Fruit fly (Drosophila melanogaster) whole organism, embryonic: ENCODE measurements around the gene Prat.

Experiments used
- Abd-B ChIP-seq: fragments of 200-800 bp; sonication (Bioruptor generic); optimal IDR thresholded peaks from 2 replicates; lab custom pipeline; 2018; ENCODE audit warnings: missing biosample characterization, mild to moderate bottlenecking, missing genetic modification characterization, moderate library complexity
- Awh ChIP-seq: fragments of 200-800 bp; sonication (Bioruptor generic); IDR thresholded peaks from 2 replicates; pipeline ENCODE4, ENCODE4 v1.3.6; 2022; ENCODE audit warnings: missing biosample characterization, missing genetic modification characterization
- CG10209 ChIP-seq: fragments of 200-800 bp; sonication (Bioruptor generic); optimal IDR thresholded peaks from 3 replicates; lab custom pipeline; 2017; ENCODE audit warnings: missing biosample characterization, mild to moderate bottlenecking, missing genetic modification characterization, missing genetic modification reagents
- CG10274 ChIP-seq: fragments of 200-800 bp; sonication (Bioruptor generic); optimal IDR thresholded peaks from 3 replicates; lab custom pipeline; 2017; ENCODE audit warnings: missing biosample characterization, mild to moderate bottlenecking, missing genetic modification characterization
- CG13287 ChIP-seq: fragments of 200-800 bp; sonication (Bioruptor generic); IDR thresholded peaks from 2 replicates; pipeline ENCODE4 v1.3.6; 2022; ENCODE audit warnings: missing biosample characterization, missing genetic modification characterization; ENCODE audit not compliant: partially characterized antibody
- CG16779 ChIP-seq: fragments of 200-800 bp; sonication (Bioruptor generic); IDR thresholded peaks from 2 replicates; pipeline ENCODE4 v1.3.6; 2022; ENCODE audit warnings: missing biosample characterization, missing genetic modification characterization
- CG16815 ChIP-seq: fragments of 200-800 bp; sonication (Bioruptor generic); optimal IDR thresholded peaks from 3 replicates; lab custom pipeline; 2017; ENCODE audit warnings: missing biosample characterization, mild to moderate bottlenecking, missing genetic modification characterization
- CG17328 ChIP-seq: fragments of 200-800 bp; sonication (Bioruptor generic); IDR thresholded peaks from 2 replicates; pipeline ENCODE4 v1.3.6; 2022; ENCODE audit warnings: missing biosample characterization, missing genetic modification characterization
- CG17359 ChIP-seq: fragments of 200-800 bp; sonication (Bioruptor generic); optimal IDR thresholded peaks from 3 replicates; lab custom pipeline; 2018; ENCODE audit warnings: missing biosample characterization, mild to moderate bottlenecking, missing genetic modification characterization, moderate library complexity
- CG2889 ChIP-seq: fragments of 200-800 bp; sonication (Bioruptor generic); IDR thresholded peaks from 3 replicates; pipeline ENCODE4 v1.3.6; 2022; ENCODE audit warnings: missing biosample characterization, missing genetic modification characterization
- CG31365 ChIP-seq: fragments of 200-800 bp; sonication (Bioruptor generic); optimal IDR thresholded peaks from 2 replicates; lab custom pipeline; 2018; ENCODE audit warnings: missing biosample characterization, mild to moderate bottlenecking, missing genetic modification characterization
- CG33213 ChIP-seq: fragments of 200-800 bp; sonication (Bioruptor generic); optimal IDR thresholded peaks from 3 replicates; lab custom pipeline; 2016; ENCODE audit warnings: missing biosample characterization, missing genetic modification characterization
- CG3407 ChIP-seq: fragments of 200-800 bp; sonication (Bioruptor generic); optimal IDR thresholded peaks from 2 replicates; lab custom pipeline; 2018; ENCODE audit warnings: missing biosample characterization, mild to moderate bottlenecking, missing genetic modification characterization
- CG4617 ChIP-seq: fragments of 200-800 bp; sonication (Bioruptor generic); optimal IDR thresholded peaks from 3 replicates; lab custom pipeline; 2016; ENCODE audit warnings: missing biosample characterization, missing genetic modification characterization, borderline replicate concordance
- CG4854 ChIP-seq: fragments of 200-800 bp; sonication (Bioruptor generic); optimal IDR thresholded peaks from 2 replicates; lab custom pipeline; 2016; ENCODE audit warnings: missing biosample characterization, missing genetic modification characterization, inconsistent platforms
- CG6254 ChIP-seq: fragments of 200-800 bp; sonication (Bioruptor generic); optimal IDR thresholded peaks from 3 replicates; lab custom pipeline; 2017; ENCODE audit warnings: mild to moderate bottlenecking, missing biosample characterization, missing genetic modification reagents, missing genetic modification characterization
- CG6683 ChIP-seq: fragments of 200-800 bp; sonication (Bioruptor generic); optimal IDR thresholded peaks from 2 replicates; lab custom pipeline; 2017; ENCODE audit warnings: missing biosample characterization, mild to moderate bottlenecking, missing genetic modification characterization, missing genetic modification reagents
- CG6813 ChIP-seq: fragments of 200-800 bp; sonication (Bioruptor generic); optimal IDR thresholded peaks from 2 replicates; lab custom pipeline; 2017; ENCODE audit warnings: missing biosample characterization, missing genetic modification characterization, mild to moderate bottlenecking, moderate library complexity, missing genetic modification reagents
- CG6854 ChIP-seq: fragments of 200-800 bp; sonication (Bioruptor generic); optimal IDR thresholded peaks from 3 replicates; lab custom pipeline; 2017; ENCODE audit warnings: missing biosample characterization, mild to moderate bottlenecking, missing genetic modification characterization
- CG8290 ChIP-seq, 3 experiments: fragments of 200-800 bp; sonication (Bioruptor generic); optimal IDR thresholded peaks; 2 replicates each; lab custom pipeline; 2016 to 2019; ENCODE audit warnings: missing biosample characterization in 3 of 3, missing genetic modification characterization in 3 of 3, mild to moderate bottlenecking in 2 of 3, moderate library complexity in 1 of 3
- CoRest ChIP-seq: fragments of 200-800 bp; sonication (Bioruptor generic); optimal IDR thresholded peaks from 3 replicates; lab custom pipeline; 2018; ENCODE audit warnings: missing biosample characterization, mild to moderate bottlenecking, missing genetic modification characterization, moderate library complexity
- Dref ChIP-seq: fragments of 200-800 bp; sonication (Bioruptor generic); IDR thresholded peaks from 2 replicates; pipeline ENCODE4 v1.3.6; 2022; ENCODE audit warnings: missing biosample characterization, missing genetic modification characterization
- Ets65A ChIP-seq: fragments of 200-800 bp; sonication (Bioruptor generic); peaks from one replicate; lab custom pipeline; 2016; ENCODE audit warnings: missing biosample characterization, missing genetic modification characterization
- Fer3 ChIP-seq: fragments of 200-800 bp; sonication (Bioruptor generic); optimal IDR thresholded peaks from 2 replicates; lab custom pipeline; 2018; ENCODE audit warnings: missing biosample characterization, mild to moderate bottlenecking, missing genetic modification characterization, moderate library complexity
- HHEX ChIP-seq: fragments of 200-800 bp; sonication (Bioruptor generic); optimal IDR thresholded peaks from 3 replicates; lab custom pipeline; 2017; ENCODE audit warnings: missing biosample characterization, mild to moderate bottlenecking, missing genetic modification characterization, missing genetic modification reagents
- HmgZ ChIP-seq: fragments of 200-800 bp; sonication (Bioruptor generic); optimal IDR thresholded peaks from 2 replicates; lab custom pipeline; 2018; ENCODE audit warnings: missing biosample characterization, mild to moderate bottlenecking, missing genetic modification characterization
- Hmr ChIP-seq: fragments of 200-800 bp; sonication (Bioruptor generic); optimal IDR thresholded peaks from 3 replicates; lab custom pipeline; 2017; ENCODE audit warnings: mild to moderate bottlenecking, missing biosample characterization, missing genetic modification reagents, missing genetic modification characterization
- Lpt ChIP-seq: fragments of >200 bp; optimal IDR thresholded peaks from 2 replicates; lab custom pipeline; 2018; ENCODE audit warnings: missing biosample characterization, missing genetic modification characterization
- Poxn ChIP-seq: fragments of 200-800 bp; sonication (Bioruptor generic); IDR thresholded peaks from 2 replicates; pipeline ENCODE4 v1.3.6; 2022; ENCODE audit warnings: missing biosample characterization, missing genetic modification characterization
- Ptx1 ChIP-seq: fragments of 200-800 bp; sonication (Bioruptor generic); IDR thresholded peaks from 2 replicates; pipeline ENCODE4 v1.3.6; 2022; ENCODE audit warnings: missing biosample characterization, missing genetic modification characterization
- Rfx ChIP-seq: fragments of 200-800 bp; sonication (Bioruptor generic); IDR thresholded peaks from 2 replicates; pipeline ENCODE4 v1.3.6; 2022; ENCODE audit warnings: missing biosample characterization, missing genetic modification characterization
- bab2 ChIP-seq: fragments of 200-800 bp; sonication (Bioruptor generic); optimal IDR thresholded peaks from 2 replicates; lab custom pipeline; 2016; ENCODE audit warnings: missing biosample characterization, missing genetic modification characterization
- caup ChIP-seq: fragments of 200-800 bp; sonication (Bioruptor generic); optimal IDR thresholded peaks from 3 replicates; lab custom pipeline; 2017; ENCODE audit warnings: missing biosample characterization, mild to moderate bottlenecking, missing genetic modification characterization, moderate library complexity; ENCODE audit not compliant: severe bottlenecking
- chif ChIP-seq, 2 experiments: fragments of 200-800 bp; sonication (Bioruptor generic); optimal IDR thresholded peaks; 3 replicates each; lab custom pipeline; 2016; ENCODE audit warnings: missing biosample characterization in 2 of 2, missing genetic modification characterization in 2 of 2
- cwo ChIP-seq: fragments of 200-800 bp; sonication (Bioruptor generic); optimal IDR thresholded peaks from 3 replicates; lab custom pipeline; 2017; ENCODE audit warnings: missing biosample characterization, missing genetic modification characterization, mild to moderate bottlenecking, moderate library complexity, missing genetic modification reagents
- dimm ChIP-seq: fragments of 200-800 bp; sonication (Bioruptor generic); IDR thresholded peaks from 2 replicates; pipeline ENCODE4 v1.3.6; 2022; ENCODE audit warnings: missing biosample characterization, missing genetic modification characterization
- hb ChIP-seq: fragments of 200-800 bp; sonication (Bioruptor generic); IDR thresholded peaks from 3 replicates; pipeline ENCODE4 v1.3.6; 2022; ENCODE audit warnings: missing biosample characterization, missing genetic modification characterization; ENCODE audit not compliant: partially characterized antibody
- ind ChIP-seq: fragments of 200-800 bp; sonication (Bioruptor generic); optimal IDR thresholded peaks from 3 replicates; lab custom pipeline; 2016; ENCODE audit warnings: missing biosample characterization, missing genetic modification characterization
- lmd ChIP-seq: fragments of 200-800 bp; sonication (Bioruptor generic); IDR thresholded peaks from 2 replicates; pipeline ENCODE4 v1.3.6; 2022; ENCODE audit warnings: missing biosample characterization, missing genetic modification characterization
- maf-S ChIP-seq: fragments of 200-800 bp; sonication (Bioruptor generic); optimal IDR thresholded peaks from 2 replicates; lab custom pipeline; 2016; ENCODE audit warnings: missing biosample characterization, missing genetic modification characterization
- pan ChIP-seq, 4 experiments: fragments of >200 bp in 3 of 4; fragments of 200-800 bp in 1 of 4; sonication (Bioruptor generic) in 1 of 4; optimal IDR thresholded peaks in 3 of 4; IDR thresholded peaks in 1 of 4; 2 replicates each; pipeline versions ENCODE4 v1.3.6 to Lab custom; 2017 to 2022; ENCODE audit warnings: missing biosample characterization in 2 of 4, missing genetic modification characterization in 2 of 4, mixed read lengths in 1 of 4
- pb ChIP-seq: fragments of 200-800 bp; sonication (Bioruptor generic); optimal IDR thresholded peaks from 3 replicates; lab custom pipeline; 2016; ENCODE audit warnings: missing biosample characterization, missing genetic modification characterization
- phol ChIP-seq: fragments of 200-800 bp; sonication (Bioruptor generic); optimal IDR thresholded peaks from 3 replicates; lab custom pipeline; 2018; ENCODE audit warnings: missing biosample characterization, mild to moderate bottlenecking, missing genetic modification characterization, moderate library complexity
- pzg ChIP-seq: fragments of 200-800 bp; sonication (Bioruptor generic); optimal IDR thresholded peaks from 3 replicates; lab custom pipeline; 2018; ENCODE audit warnings: missing biosample characterization, mild to moderate bottlenecking, missing genetic modification characterization, moderate library complexity
- run ChIP-seq: fragments of 200-800 bp; sonication (Bioruptor generic); optimal IDR thresholded peaks from 3 replicates; lab custom pipeline; 2018; ENCODE audit warnings: missing biosample characterization, mild to moderate bottlenecking, missing genetic modification characterization
- sqz ChIP-seq: fragments of 200-800 bp; sonication (Bioruptor generic); optimal IDR thresholded peaks from 3 replicates; lab custom pipeline; 2018; ENCODE audit warnings: missing biosample characterization, mild to moderate bottlenecking, missing genetic modification characterization

The Prat gene

DNA sequence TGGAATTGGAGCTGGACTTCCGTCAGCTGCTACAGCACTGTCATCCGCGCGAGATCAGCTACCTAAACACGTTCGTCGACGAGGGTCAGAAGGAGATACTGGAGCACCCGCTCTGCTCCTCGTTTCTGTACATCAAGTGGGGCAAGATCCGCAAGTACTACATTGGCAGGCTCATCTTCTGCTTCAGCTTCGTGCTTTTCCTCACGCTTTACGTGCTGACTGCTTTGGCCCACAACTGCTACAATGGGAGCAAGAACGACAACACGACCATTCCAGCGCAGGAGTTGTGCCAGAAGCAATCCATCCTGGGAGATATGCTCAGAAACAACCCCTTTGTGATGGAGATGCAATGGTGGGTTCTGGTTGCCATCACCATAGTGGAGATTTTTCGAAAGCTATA, 12.3 kb downstream of the Prat start:
- peak; percentile 94 for TF ChIP-seq Ets65A (GFP tag; lab: Kevin White, UChicago)
- TF ChIP-seq Abd-B (GFP tag; lab: Kevin White, UChicago), result no peak

DNA sequence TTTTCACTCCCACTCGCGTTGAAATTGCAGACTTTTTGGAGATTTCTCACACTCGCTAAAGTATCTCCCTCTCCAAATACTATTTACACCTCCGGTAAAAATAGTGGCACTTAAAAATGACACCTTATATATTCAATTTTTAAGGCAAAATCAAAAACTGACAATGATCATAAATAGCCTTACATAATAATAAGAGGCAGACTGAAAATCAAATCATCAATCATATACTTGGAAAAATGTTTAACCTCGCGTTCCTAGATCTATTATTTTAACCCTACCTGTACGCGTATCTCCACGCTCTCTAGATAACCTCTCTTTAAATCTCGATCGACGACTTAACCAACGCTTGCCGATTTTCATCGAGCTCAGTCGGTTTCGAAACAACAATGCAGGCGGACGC, 16.1 kb downstream of the Prat start:
- TF ChIP-seq pzg (GFP tag; lab: Kevin White, UChicago) (no peak), CG17328 (0 out of 2 replicates have a peak, but pooled peaks have one; percentile 22), CG10209 (peak; percentile 62), Fer3 (tag; lab: Kevin White, UChicago) (peak; percentile 80), CG16779 (GFP tag; lab: Robert Waterston, UW) (peak; percentile 67; the same call in 1 of the 2 replicates), caup (GFP tag; lab: Kevin White, UChicago) (peak; percentile 81), cwo (GFP tag; lab: Kevin White, UChicago) (peak; percentile 77), CG6854 (peak; percentile 71), CG8290 (GFP tag; optimal IDR thresholded peaks at IDR 0.05; lab: Kevin White, UChicago) (no peak), CG8290 (tag; optimal IDR thresholded peaks at IDR 0.05; lab: Kevin White, UChicago) (no peak), Hmr (GFP tag; lab: Kevin White, UChicago) (peak; percentile 85), CG31365 (tag; lab: Kevin White, UChicago) (peak; percentile 40), CG6254 (GFP tag; lab: Kevin White, UChicago) (peak; percentile 15), hb (GFP tag; lab: Robert Waterston, UW) (no peak), CG3407 (no peak), ind (GFP tag; lab: Kevin White, UChicago) (peak; percentile 71), CoRest (tag; lab: Kevin White, UChicago) (peak; percentile 71), phol (tag; lab: Kevin White, UChicago) (peak; percentile 39), HHEX (peak; percentile 67), CG16815 (peak; percentile 5), Awh (GFP tag; lab: Robert Waterston, UW) (peak; percentile 46; the same call in 1 of the 2 replicates), CG4617 (GFP tag; lab: Kevin White, UChicago) (no peak), CG4854 (GFP tag; lab: Kevin White, UChicago) (peak; percentile 38), dimm (GFP tag; lab: Robert Waterston, UW) (0 out of 2 replicates have a peak, but pooled peaks have one; percentile 6), CG6813 (GFP tag; lab: Kevin White, UChicago) (peak; percentile 70), CG2889 (GFP tag; lab: Robert Waterston, UW) (0 out of 3 replicates have a peak, but pooled peaks have one; percentile 23), CG6683 (GFP tag; lab: Kevin White, UChicago) (peak; percentile 47), CG17359 (tag; lab: Kevin White, UChicago) (no peak), chif (GFP tag; optimal IDR thresholded peaks at IDR 0.05; lab: Kevin White, UChicago) (peak in 1 of 2 experiments; percentile 24), Ptx1 (GFP tag; lab: Robert Waterston, UW) (peak; percentile 77), lmd (GFP tag; lab: Robert Waterston, UW) (peak; percentile 72; the same call in 1 of the 2 replicates), pb (GFP tag; lab: Kevin White, UChicago) (no peak), CG33213 (GFP tag; lab: Kevin White, UChicago) (peak; percentile 22), Rfx (GFP tag; lab: Robert Waterston, UW) (peak; percentile 88), Dref (GFP tag; lab: Robert Waterston, UW) (no peak), Lpt (no peak), sqz (GFP tag; lab: Kevin White, UChicago) (no peak), bab2 (GFP tag; lab: Kevin White, UChicago) (no peak), HmgZ (tag; lab: Kevin White, UChicago) (peak; percentile 54), CG10274 (GFP tag; lab: Kevin White, UChicago) (peak; percentile 8), maf-S (GFP tag; lab: Kevin White, UChicago) (peak; percentile 56), run (tag; lab: Kevin White, UChicago) (peak; percentile 23), CG13287 (GFP tag; lab: Robert Waterston, UW) (no peak), Poxn (GFP tag; lab: Robert Waterston, UW) (0 out of 2 replicates have a peak, but pooled peaks have one; percentile 12), pan (optimal IDR thresholded peaks at IDR 0.05; lab: Kevin White, UChicago) (no peak), pan (GFP tag; optimal IDR thresholded peaks at IDR 0.05 in 1 of 2, IDR thresholded peaks at IDR 0.05 in 1 of 2) (peak in 1 of 2 experiments; percentile 82)
